Fruit fly (Drosophila melanogaster) whole organism, prepupa: ENCODE data around the gene CAH1.

Experiments used
- CG10631 ChIP-seq: fragments of 200-800 bp; sonication (Bioruptor generic); optimal IDR thresholded peaks from 2 replicates; lab custom pipeline; 2016; ENCODE audit warnings: missing biosample characterization, missing genetic modification characterization
- CG8319 ChIP-seq: fragments of 200-800 bp; sonication (Bioruptor generic); optimal IDR thresholded peaks from 3 replicates; lab custom pipeline; 2016; ENCODE audit warnings: missing biosample characterization, missing genetic modification characterization
- Eip75B ChIP-seq: fragments of 200-800 bp; sonication (Bioruptor generic); optimal IDR thresholded peaks from 3 replicates; lab custom pipeline; 2016; ENCODE audit warnings: missing biosample characterization, missing genetic modification characterization
- achi ChIP-seq: fragments of 200-800 bp; sonication (Bioruptor generic); optimal IDR thresholded peaks from 3 replicates; lab custom pipeline; 2016; ENCODE audit warnings: missing biosample characterization, missing genetic modification characterization

DNA sequence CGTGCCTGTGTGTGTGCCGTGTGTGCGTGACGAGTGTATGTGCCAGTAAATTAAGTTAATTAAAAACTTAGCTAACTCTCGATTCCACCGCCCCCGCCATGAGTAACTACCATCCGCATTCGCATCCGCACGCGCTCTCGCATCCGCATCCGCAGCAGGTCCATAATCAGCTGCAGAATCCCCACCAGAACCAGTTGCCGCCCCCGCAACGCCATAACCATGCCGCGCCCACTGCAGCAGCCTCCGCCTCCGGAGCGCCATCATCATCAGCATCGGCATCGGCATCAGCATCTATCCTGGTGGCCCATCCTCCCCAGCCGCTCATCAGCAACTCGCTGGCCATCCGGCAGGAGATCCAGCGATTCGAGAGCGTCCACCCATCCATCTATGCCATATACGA, 32.5 kb downstream of the CAH1 start:
- no peak for TF ChIP-seq CG8319 (GFP tag; lab: Kevin White, UChicago)
- TF ChIP-seq Eip75B (GFP tag; lab: Kevin White, UChicago), result no peak
- TF ChIP-seq CG10631 (GFP tag; lab: Kevin White, UChicago), result no peak
- no peak for TF ChIP-seq achi (GFP tag; lab: Kevin White, UChicago)
